Fruit fly (Drosophila melanogaster): ENCODE measurements around the gene CG17294.

CG17294 gene

DNA sequence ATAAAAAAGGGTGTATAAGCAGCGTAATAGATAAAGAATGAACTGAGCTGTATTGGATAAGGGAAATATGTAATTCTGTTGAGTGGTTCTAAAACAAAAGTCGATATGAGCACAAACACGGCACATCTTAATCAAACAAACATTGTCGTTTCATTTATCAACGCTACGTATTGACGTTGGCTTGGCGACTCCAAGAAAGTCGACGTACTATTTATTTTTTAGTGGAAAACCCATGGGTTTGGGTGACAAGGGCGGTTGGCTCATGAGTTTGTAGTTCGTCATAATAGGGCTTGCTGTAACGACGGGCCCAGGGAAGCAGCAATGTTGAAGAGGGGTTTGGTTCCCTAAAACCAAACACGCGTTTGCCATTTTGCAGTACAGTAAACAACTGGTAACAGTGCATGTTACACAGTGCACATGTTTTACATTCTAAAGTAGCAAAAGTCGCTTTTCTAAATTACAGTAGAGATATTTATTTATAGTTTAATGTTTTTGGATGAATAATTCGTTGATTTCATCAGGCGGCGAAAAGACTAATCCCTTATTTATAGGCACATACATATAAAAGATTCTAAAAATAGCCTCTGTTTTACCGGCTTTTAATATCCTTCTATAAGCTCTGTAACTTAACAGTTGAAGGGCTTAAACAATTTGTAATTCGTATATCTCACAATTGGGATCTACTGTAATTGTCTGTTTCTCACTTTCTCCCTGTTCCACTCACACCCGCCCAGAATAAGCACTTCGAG lies 15.5 kb upstream of the CG17294 start:
- TF ChIP-seq CG15336 (GFP tag; IDR thresholded peaks at IDR 0.05) = peak; percentile 63
- TF ChIP-seq CG9139 (GFP tag; optimal IDR thresholded peaks at IDR 0.05) = no peak
- TF ChIP-seq Blimp-1 (GFP tag; optimal IDR thresholded peaks at IDR 0.05) = peak; percentile 41
- TF ChIP-seq cyc (GFP tag; optimal IDR thresholded peaks at IDR 0.05) = peak; percentile 49
- TF ChIP-seq fd59A (GFP tag; optimal IDR thresholded peaks at IDR 0.05) = peak; percentile 57
- TF ChIP-seq salr (GFP tag; optimal IDR thresholded peaks at IDR 0.05) = peak in 1 of 2 experiments; percentile 52
- TF ChIP-seq CG11902 (GFP tag; optimal IDR thresholded peaks at IDR 0.05) = peak; percentile 20
- peak; percentile 40 for TF ChIP-seq Ets21C (GFP tag; optimal IDR thresholded peaks at IDR 0.05)
- peak; percentile 67 for TF ChIP-seq acj6 (GFP tag; optimal IDR thresholded peaks at IDR 0.05)
- TF ChIP-seq Lpt (GFP tag; optimal IDR thresholded peaks at IDR 0.05) = no peak
- 0 out of 2 replicates have a peak, but pooled peaks have one; percentile 25 for TF ChIP-seq Gug (GFP tag; IDR thresholded peaks at IDR 0.05)
- TF ChIP-seq CG7368 (GFP tag; optimal IDR thresholded peaks at IDR 0.05) = no peak
- peak; percentile 32 for TF ChIP-seq CG10669 (GFP tag; optimal IDR thresholded peaks at IDR 0.05)
- no peak; the same call in 1 of the 3 replicates for TF ChIP-seq CG8119 (GFP tag; IDR thresholded peaks at IDR 0.05)
- TF ChIP-seq Eip75B (GFP tag; optimal IDR thresholded peaks at IDR 0.05) = peak; percentile 62
- TF ChIP-seq pdm3 (GFP tag; optimal IDR thresholded peaks at IDR 0.05) = no peak
- peak; percentile 52 for TF ChIP-seq CG6276 (GFP tag; optimal IDR thresholded peaks at IDR 0.05)
- peak; percentile 5 for TF ChIP-seq CG6854 (GFP tag; optimal IDR thresholded peaks at IDR 0.05)
- TF ChIP-seq CG31627 (GFP tag; optimal IDR thresholded peaks at IDR 0.05) = peak; percentile 69
- peak; percentile 69 for TF ChIP-seq OdsH (GFP tag; optimal IDR thresholded peaks at IDR 0.05)
- TF ChIP-seq achi (GFP tag; optimal IDR thresholded peaks at IDR 0.05) = peak; percentile 60
- TF ChIP-seq CG3919 (GFP tag; optimal IDR thresholded peaks at IDR 0.05) = no peak
- peak; percentile 80 for TF ChIP-seq Hr4 (GFP tag; optimal IDR thresholded peaks at IDR 0.05)
- TF ChIP-seq fkh (GFP tag; optimal IDR thresholded peaks at IDR 0.05) = peak; percentile 75
- no peak for TF ChIP-seq CG1621 (tag; optimal IDR thresholded peaks at IDR 0.05)
- peak; percentile 17 for TF ChIP-seq fd85E (GFP tag; optimal IDR thresholded peaks at IDR 0.05)
- TF ChIP-seq CG8319 (GFP tag; optimal IDR thresholded peaks at IDR 0.05) = peak; percentile 27
- TF ChIP-seq Sox102F (GFP tag; optimal IDR thresholded peaks at IDR 0.05) = peak; percentile 66
- peak; percentile 68 for TF ChIP-seq Hr39 (GFP tag; optimal IDR thresholded peaks at IDR 0.05)
- peak; percentile 50 for TF ChIP-seq Sox14 (GFP tag; optimal IDR thresholded peaks at IDR 0.05)
- TF ChIP-seq spab (GFP tag; optimal IDR thresholded peaks at IDR 0.05) = peak; percentile 46
- peak; percentile 47 for TF ChIP-seq CG8632 (GFP tag; optimal IDR thresholded peaks at IDR 0.05)
- TF ChIP-seq esn (GFP tag; optimal IDR thresholded peaks at IDR 0.05) = peak; percentile 75
- TF ChIP-seq CG11294 (GFP tag; IDR thresholded peaks at IDR 0.05) = peak; percentile 27; the same call in 1 of the 2 replicates
- TF ChIP-seq topi (GFP tag; optimal IDR thresholded peaks at IDR 0.05) = peak; percentile 42
- TF ChIP-seq CG32006 (GFP tag; optimal IDR thresholded peaks at IDR 0.05) = peak; percentile 73
- peak; percentile 54 for TF ChIP-seq CG6808 (GFP tag; optimal IDR thresholded peaks at IDR 0.05)
- no peak for TF ChIP-seq CG16779 (tag; optimal IDR thresholded peaks at IDR 0.05)
- TF ChIP-seq Sox15 (GFP tag; optimal IDR thresholded peaks at IDR 0.05) = peak; percentile 40
- TF ChIP-seq CG10631 (GFP tag; optimal IDR thresholded peaks at IDR 0.05) = peak; percentile 42
- TF ChIP-seq net (GFP tag; optimal IDR thresholded peaks at IDR 0.05) = peak; percentile 47
- peak; percentile 5 for TF ChIP-seq CG4318 (GFP tag; optimal IDR thresholded peaks at IDR 0.05)
- TF ChIP-seq Smox (GFP tag; optimal IDR thresholded peaks at IDR 0.05) = peak; percentile 61
- TF ChIP-seq dac (GFP tag; optimal IDR thresholded peaks at IDR 0.05) = no peak
- TF ChIP-seq dsx (GFP tag; optimal IDR thresholded peaks at IDR 0.05; ENCODE audit: poor library complexity, severe bottlenecking) = peak; percentile 28
- TF ChIP-seq CG34406 (GFP tag; optimal IDR thresholded peaks at IDR 0.05) = peak; percentile 46
- no peak for TF ChIP-seq vri (GFP tag; optimal IDR thresholded peaks at IDR 0.05)
- TF ChIP-seq Met (GFP tag; optimal IDR thresholded peaks at IDR 0.05) = peak; percentile 77
- TF ChIP-seq eg (GFP tag; IDR thresholded peaks at IDR 0.05) = peak; percentile 43; the same call in 2 of the 3 replicates
- TF ChIP-seq Eip78C (GFP tag) = peak; percentile 91

Data from whole organism, prepupa.